Fruit fly (Drosophila melanogaster) ovary, adult (tissue): ENCODE measurements around the gene GstO1.

Source experiments
- CG17801 ChIP-seq: fragments of 200-800 bp; optimal IDR thresholded peaks from 2 replicates; lab custom pipeline; 2019; ENCODE audit warnings: missing biosample characterization, mild to moderate bottlenecking, missing genetic modification characterization, moderate library complexity; ENCODE audit not compliant: partially characterized antibody

The GstO1 gene

dm6 chr3L:8540509-8540908, 15.8 kb upstream of the GstO1 start:
- no peak for TF ChIP-seq CG17801 (GFP tag; lab: Kevin White, UChicago)

- no peak for TF ChIP-seq CG17801 (GFP tag; lab: Kevin White, UChicago)
Measured at dm6 chr3L:8538355-8538754, 13.7 kb upstream of the GstO1 start.

DNA sequence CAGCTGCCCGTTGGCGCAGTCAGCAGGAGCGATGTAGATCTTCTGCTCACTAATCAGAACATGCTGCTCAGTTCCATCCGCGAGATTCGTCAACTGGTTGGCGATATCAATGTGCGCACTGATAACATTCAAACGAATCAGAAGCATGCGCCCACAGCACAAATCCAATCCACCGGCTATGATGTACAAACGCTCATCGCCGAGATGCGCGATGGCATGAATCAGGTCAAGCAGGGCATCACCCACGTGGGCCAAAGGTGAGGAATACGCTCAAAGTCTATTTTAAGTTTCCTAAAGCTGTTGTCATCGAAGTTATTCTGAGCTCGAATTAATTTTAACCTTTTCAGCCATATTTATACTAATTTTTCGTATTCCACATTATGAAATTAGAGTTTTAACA, 11.7 kb upstream of the GstO1 start:
- TF ChIP-seq CG17801 (GFP tag; lab: Kevin White, UChicago) = no peak

dm6 chr3L:8534386-8535306, 10.0 kb upstream of the GstO1 start, which contains the start of gene ergic53:
Gene ergic53, plus strand, starts transcription at chr3L:8534977.
- TF ChIP-seq CG17801 (GFP tag; lab: Kevin White, UChicago) = no peak

- no peak for TF ChIP-seq CG17801 (GFP tag; lab: Kevin White, UChicago)
Measured at dm6 chr3L:8529701-8530100, 5.0 kb upstream of the GstO1 start.

DNA sequence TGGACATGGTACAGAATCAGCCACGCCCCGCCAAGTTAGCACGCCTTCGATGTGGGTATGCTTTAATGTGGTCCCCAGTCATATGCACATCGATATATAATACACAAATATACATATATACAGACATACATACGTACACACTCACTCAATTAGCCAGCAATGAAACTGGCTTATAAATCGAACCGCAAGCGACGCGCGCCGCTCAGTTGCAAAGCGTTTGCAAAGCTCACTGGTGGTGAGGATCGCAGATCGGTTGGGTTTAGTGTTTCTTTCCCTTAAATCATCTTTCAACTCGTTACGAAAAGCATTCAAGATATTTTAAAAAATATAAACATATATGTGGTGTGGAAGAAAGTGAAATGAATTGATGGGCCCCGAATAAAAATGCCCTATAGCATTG, 3.9 kb upstream of the GstO1 start:
- TF ChIP-seq CG17801 (GFP tag; lab: Kevin White, UChicago) = peak; percentile 18

DNA sequence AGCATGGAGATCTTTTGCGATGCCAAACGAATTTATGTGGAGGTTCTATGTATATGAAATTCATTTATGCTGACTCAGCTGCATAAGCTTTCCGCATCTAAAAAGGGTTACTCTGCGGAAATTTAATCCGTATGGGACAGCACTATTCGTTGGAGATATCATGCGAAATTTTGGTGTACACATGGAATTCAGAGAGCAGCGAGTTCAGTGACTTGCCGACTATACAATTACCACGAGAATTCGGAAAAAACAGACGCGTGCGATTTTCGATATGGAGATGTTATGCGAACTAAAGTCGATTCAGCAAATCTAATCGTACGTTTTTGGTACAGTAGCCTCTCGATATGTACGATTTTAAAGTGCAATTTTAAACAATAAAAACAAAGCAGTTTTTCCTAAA, 3.2 kb upstream of the GstO1 start:
- TF ChIP-seq CG17801 (GFP tag; lab: Kevin White, UChicago) = no peak

DNA sequence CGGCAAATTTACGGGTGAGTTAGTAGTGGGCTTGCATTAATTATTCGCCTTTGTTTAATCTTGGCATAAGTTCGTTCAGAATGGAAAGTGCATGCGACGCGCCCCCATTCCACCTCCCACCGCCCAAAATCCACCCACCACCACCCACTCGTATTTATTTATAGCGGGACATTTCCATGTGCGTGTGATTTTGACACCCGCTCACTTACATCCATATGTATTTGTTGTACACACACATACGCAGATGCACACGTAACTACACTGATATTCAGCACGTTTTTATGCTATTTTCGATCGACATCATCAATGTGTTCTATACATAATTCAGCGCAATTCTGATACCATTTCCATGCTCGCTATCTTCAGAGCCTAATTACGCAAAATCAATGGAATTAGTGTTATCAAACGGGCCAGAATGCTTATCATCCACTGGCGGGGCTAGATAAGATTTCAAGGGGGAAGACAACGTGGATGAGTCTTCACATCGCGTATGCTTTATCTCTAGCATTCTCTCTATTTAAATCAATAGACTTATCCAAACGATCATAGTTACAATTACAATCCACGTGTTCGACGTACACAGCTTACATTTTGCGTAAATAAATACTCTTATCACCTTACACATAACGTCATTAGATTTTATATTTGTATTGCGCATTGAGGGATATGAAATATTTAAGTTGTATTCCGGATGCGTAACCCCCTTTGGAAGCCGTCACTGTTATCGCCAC, 1.2 kb upstream of the GstO1 start:
- TF ChIP-seq CG17801 (GFP tag; lab: Kevin White, UChicago) = no peak

DNA sequence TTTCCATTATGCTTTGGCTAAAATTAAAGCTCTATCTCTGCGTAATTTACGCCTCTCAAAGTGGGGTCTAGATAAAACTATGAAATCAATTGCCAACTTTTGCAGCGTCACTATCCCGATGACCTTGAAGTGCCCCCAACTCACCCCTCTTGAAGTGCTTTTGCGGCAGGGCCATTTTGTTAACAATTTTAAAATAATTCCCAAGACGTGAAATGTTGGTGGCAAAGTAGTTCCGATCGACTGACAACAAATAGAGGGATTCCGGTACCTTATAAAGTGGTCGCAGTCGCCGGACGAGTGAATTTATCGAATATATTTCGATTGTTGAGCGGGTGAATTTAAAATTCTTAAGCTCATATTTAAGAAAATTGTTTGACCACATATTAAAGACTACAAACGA, 1.4 kb downstream of the GstO1 start, which contains the start of gene GstO2:
TSS of gene GstO2 (minus strand) at position 245 of the 400 bp plus-strand sequence.
- peak; percentile 51 for TF ChIP-seq CG17801 (GFP tag; lab: Kevin White, UChicago)

dm6 chr3L:8520252-8520651, 4.4 kb downstream of the GstO1 start, which contains the start of gene se:
Gene se, plus strand, starts transcription at chr3L:8520552.
- TF ChIP-seq CG17801 (GFP tag; lab: Kevin White, UChicago) = no peak

- TF ChIP-seq CG17801 (GFP tag; lab: Kevin White, UChicago) = no peak
Measured at dm6 chr3L:8519232-8519631, 5.4 kb downstream of the GstO1 start.

dm6 chr3L:8518516-8519087, 6.1 kb downstream of the GstO1 start, which contains the start of gene GstO3:
Gene GstO3, plus strand, starts transcription at chr3L:8518885.
- peak; percentile 51 for TF ChIP-seq CG17801 (GFP tag; lab: Kevin White, UChicago)

dm6 chr3L:8514768-8515167, 9.9 kb downstream of the GstO1 start, which contains the start of gene CG6683:
Gene CG6683, minus strand, starts transcription at chr3L:8514921.
- TF ChIP-seq CG17801 (GFP tag; lab: Kevin White, UChicago) = no peak

dm6 chr3L:8513258-8513657, 11.4 kb downstream of the GstO1 start:
- TF ChIP-seq CG17801 (GFP tag; lab: Kevin White, UChicago) = no peak

- no peak for TF ChIP-seq CG17801 (GFP tag; lab: Kevin White, UChicago)
Measured at dm6 chr3L:8512428-8512827, 12.2 kb downstream of the GstO1 start, which contains the start of gene CG6765. Gene CG6765, plus strand, starts transcription at chr3L:8512767.
